Fruit fly (Drosophila melanogaster): ENCODE data around the gene Gr22b.

- no peak for TF ChIP-seq Mnt (GFP tag; optimal IDR thresholded peaks at IDR 0.05)
- no peak for TF ChIP-seq toe (GFP tag; optimal IDR thresholded peaks at IDR 0.05)
- no peak for TF ChIP-seq cic (GFP tag; optimal IDR thresholded peaks at IDR 0.05)
- TF ChIP-seq CG12768 (GFP tag; optimal IDR thresholded peaks at IDR 0.05): no peak
- no peak for TF ChIP-seq CG5204 (GFP tag; optimal IDR thresholded peaks at IDR 0.05)
Measured at dm6 chr2L:1837717-1838368, 44.8 kb upstream of the Gr22b start.

All from whole organism, adult.